Worm (Caenorhabditis elegans) whole organism, young adult: ENCODE measurements around the gene ZC190.6.

Experiments
- B0336.3 ChIP-seq: fragments of 200-800 bp; sonication (Bioruptor generic); IDR thresholded peaks from 2 replicates; pipeline ENCODE4 v1.3.6; 2022; ENCODE audit warnings: missing genetic modification characterization, missing compliant biosample characterization
- Y53G8AR.9 ChIP-seq: fragments of 200-800 bp; sonication (Bioruptor generic); conservative IDR thresholded peaks from 2 replicates; pipeline ENCODE4 v1.3.6; 2022; ENCODE audit warnings: missing genetic modification reagents, missing genetic modification characterization, missing compliant biosample characterization
- lag-1 ChIP-seq: fragments of 200-800 bp; sonication (Bioruptor generic); IDR thresholded peaks from 2 replicates; pipeline ENCODE4 v1.3.6; 2022; ENCODE audit warnings: missing genetic modification reagents, missing genetic modification characterization, missing compliant biosample characterization
- madf-3 ChIP-seq: fragments of 200-800 bp; sonication (Bioruptor generic); IDR thresholded peaks from 2 replicates; pipeline ENCODE4 v1.3.6; 2022; ENCODE audit warnings: missing genetic modification reagents, missing genetic modification characterization, missing compliant biosample characterization
- nhr-90 ChIP-seq: sonication (generic microtip); optimal IDR thresholded peaks from 2 replicates; lab custom pipeline; 2016; ENCODE audit warnings: missing genotype, mild to moderate bottlenecking, missing genetic modification characterization, missing compliant biosample characterization
- xnd-1 ChIP-seq: sonication (generic microtip); optimal IDR thresholded peaks from 2 replicates; lab custom pipeline; 2016; ENCODE audit warnings: missing genotype, missing genetic modification reagents, missing genetic modification characterization, missing compliant biosample characterization

ce11 chrV:8653080-8653821 lies 23.8 kb downstream of the ZC190.6 start:
- TF ChIP-seq lag-1 (GFP tag; lab: Robert Waterston, UW) (no peak), B0336.3 (GFP tag; lab: Robert Waterston, UW) (no peak), xnd-1 (tag; lab: Kevin White, UChicago) (no peak), Y53G8AR.9 (GFP tag; lab: Robert Waterston, UW) (no peak), madf-3 (GFP tag; lab: Robert Waterston, UW) (no peak), nhr-90 (no peak)
